Fruit fly (Drosophila melanogaster) whole organism, embryonic: ENCODE results near the gene CG15011.
A peak's percentile ranks its signal among the peaks of the same experiment; 100 is the strongest.

Source experiments
- ATbp ChIP-seq: fragments of 200-800 bp; sonication (Bioruptor generic); optimal IDR thresholded peaks from 2 replicates; lab custom pipeline; 2017; ENCODE audit warnings: missing biosample characterization, mild to moderate bottlenecking, missing genetic modification characterization, missing genetic modification reagents
- Antp ChIP-seq: fragments of 200-800 bp; sonication (Bioruptor generic); optimal IDR thresholded peaks from 3 replicates; lab custom pipeline; 2016; ENCODE audit warnings: missing biosample characterization, missing genetic modification characterization
- BtbVII ChIP-seq: fragments of 200-800 bp; sonication (Bioruptor generic); optimal IDR thresholded peaks from 3 replicates; lab custom pipeline; 2017; ENCODE audit warnings: missing biosample characterization, mild to moderate bottlenecking, missing genetic modification characterization
- CG10462 ChIP-seq: fragments of 200-800 bp; sonication (Bioruptor generic); optimal IDR thresholded peaks from 2 replicates; lab custom pipeline; 2016; ENCODE audit warnings: missing biosample characterization, missing genetic modification characterization
- CG10959 ChIP-seq: fragments of 200-800 bp; sonication (Bioruptor generic); IDR thresholded peaks from 2 replicates; pipeline ENCODE4 v1.3.6; 2022; ENCODE audit warnings: missing biosample characterization, missing genetic modification characterization
- CG12104 ChIP-seq: fragments of 200-800 bp; sonication (Bioruptor generic); optimal IDR thresholded peaks from 3 replicates; lab custom pipeline; 2016; ENCODE audit warnings: missing biosample characterization, missing genetic modification characterization
- CG12236 ChIP-seq: fragments of 200-800 bp; sonication (Bioruptor generic); optimal IDR thresholded peaks from 2 replicates; lab custom pipeline; 2016; ENCODE audit warnings: missing biosample characterization, missing genetic modification characterization
- CG1233 ChIP-seq: fragments of 200-800 bp; sonication (Bioruptor generic); optimal IDR thresholded peaks from 4 replicates; lab custom pipeline; 2018; ENCODE audit warnings: missing biosample characterization, mild to moderate bottlenecking, missing genetic modification characterization
- CG13894 ChIP-seq: fragments of 200-800 bp; sonication (Bioruptor generic); optimal IDR thresholded peaks from 3 replicates; lab custom pipeline; 2018; ENCODE audit warnings: missing biosample characterization, mild to moderate bottlenecking, missing genetic modification characterization, moderate library complexity
- CG15696 ChIP-seq: fragments of 200-800 bp; sonication (Bioruptor generic); optimal IDR thresholded peaks from 2 replicates; lab custom pipeline; 2019; ENCODE audit warnings: missing biosample characterization, mild to moderate bottlenecking, missing genetic modification characterization, moderate library complexity
- CG17361 ChIP-seq: fragments of 200-800 bp; sonication (Bioruptor generic); IDR thresholded peaks from 3 replicates; pipeline ENCODE4 v1.3.6; 2022; ENCODE audit warnings: missing biosample characterization, missing genetic modification characterization
- CG34422 ChIP-seq: fragments of 200-800 bp; sonication (Bioruptor generic); IDR thresholded peaks from 3 replicates; pipeline ENCODE4 v1.3.6; 2022; ENCODE audit warnings: missing biosample characterization, missing genetic modification characterization
- CG3995 ChIP-seq: fragments of 200-800 bp; sonication (Bioruptor generic); optimal IDR thresholded peaks from 3 replicates; lab custom pipeline; 2016; ENCODE audit warnings: missing biosample characterization, missing genetic modification characterization
- CG6689 ChIP-seq: fragments of 200-800 bp; sonication (Bioruptor generic); IDR thresholded peaks from 2 replicates; pipeline ENCODE4 v1.3.6; 2022; ENCODE audit warnings: missing biosample characterization, missing genetic modification characterization
- CG9727 ChIP-seq: fragments of 200-800 bp; sonication (Bioruptor generic); optimal IDR thresholded peaks from 3 replicates; lab custom pipeline; 2017; ENCODE audit warnings: missing biosample characterization, mild to moderate bottlenecking, missing genetic modification characterization
- CG9797 ChIP-seq: fragments of 200-800 bp; sonication (Bioruptor generic); optimal IDR thresholded peaks from 3 replicates; lab custom pipeline; 2018; ENCODE audit warnings: missing biosample characterization, mild to moderate bottlenecking, missing genetic modification characterization
- D19A ChIP-seq: fragments of 200-800 bp; optimal IDR thresholded peaks from 3 replicates; lab custom pipeline; 2019; ENCODE audit warnings: missing biosample characterization, mild to moderate bottlenecking, missing genetic modification characterization, moderate library complexity
- Deaf1 ChIP-seq: fragments of 200-800 bp; optimal IDR thresholded peaks from 3 replicates; lab custom pipeline; 2019; ENCODE audit warnings: missing biosample characterization, mild to moderate bottlenecking, missing genetic modification characterization, moderate library complexity
- Dip2 ChIP-seq: fragments of 200-800 bp; sonication (Bioruptor generic); IDR thresholded peaks from 2 replicates; pipeline ENCODE4 v1.3.6; 2022; ENCODE audit warnings: missing biosample characterization, missing genetic modification characterization
- Ets65A ChIP-seq: fragments of 200-800 bp; sonication (Bioruptor generic); peaks from one replicate; lab custom pipeline; 2016; ENCODE audit warnings: missing biosample characterization, missing genetic modification characterization
- Fer1 ChIP-seq: fragments of 200-800 bp; sonication (Bioruptor generic); optimal IDR thresholded peaks from 2 replicates; lab custom pipeline; 2017; ENCODE audit warnings: missing biosample characterization, mild to moderate bottlenecking, missing genetic modification characterization
- Gsc ChIP-seq: fragments of 200-800 bp; sonication (Bioruptor generic); IDR thresholded peaks from 2 replicates; pipeline ENCODE4 v1.3.6; 2022; ENCODE audit warnings: missing biosample characterization, missing genetic modification characterization
- HmgD ChIP-seq: fragments of 200-800 bp; sonication (Bioruptor generic); optimal IDR thresholded peaks from 3 replicates; lab custom pipeline; 2016; ENCODE audit warnings: missing biosample characterization, missing genetic modification characterization
- Mad ChIP-seq: fragments of 200-800 bp; sonication (Bioruptor generic); optimal IDR thresholded peaks from 2 replicates; lab custom pipeline; 2016; ENCODE audit warnings: missing biosample characterization, missing genetic modification characterization
- Med ChIP-seq: fragments of 200-800 bp; sonication (Bioruptor generic); peaks from one replicate; lab custom pipeline; 2016; ENCODE audit warnings: missing biosample characterization, missing genetic modification characterization, mild to moderate bottlenecking, inconsistent platforms, moderate library complexity
- Mes4 ChIP-seq: fragments of 200-800 bp; sonication (Bioruptor generic); optimal IDR thresholded peaks from 2 replicates; lab custom pipeline; 2016; ENCODE audit warnings: missing biosample characterization, missing genetic modification characterization
- Neu2 ChIP-seq: fragments of 200-800 bp; sonication (Bioruptor generic); optimal IDR thresholded peaks from 3 replicates; lab custom pipeline; 2016; ENCODE audit warnings: missing biosample characterization, missing genetic modification characterization, borderline replicate concordance
- Pdp1 ChIP-seq, 2 experiments: fragments of 200-800 bp; sonication (Bioruptor generic); optimal IDR thresholded peaks; 3 replicates each; lab custom pipeline; 2016; ENCODE audit warnings: missing biosample characterization in 2 of 2, missing genetic modification characterization in 2 of 2, mild to moderate bottlenecking in 1 of 2, moderate library complexity in 1 of 2
- Rx ChIP-seq: fragments of 200-800 bp; sonication (Bioruptor generic); IDR thresholded peaks from 2 replicates; pipeline ENCODE4 v1.3.6; 2022; ENCODE audit warnings: missing biosample characterization, missing genetic modification characterization
- Stat92E ChIP-seq, 3 experiments: fragments of >200 bp in 2 of 3; fragments of 200-800 bp in 1 of 3; sonication (Bioruptor generic) in 1 of 3; optimal IDR thresholded peaks; 2 replicates each; lab custom pipeline; 2017 to 2019; ENCODE audit warnings: missing biosample characterization in 3 of 3, missing genetic modification characterization in 3 of 3, mild to moderate bottlenecking in 1 of 3, moderate library complexity in 1 of 3
- Xbp1 ChIP-seq: fragments of 200-800 bp; sonication (Bioruptor generic); optimal IDR thresholded peaks from 3 replicates; lab custom pipeline; 2016; ENCODE audit warnings: missing biosample characterization, mild to moderate bottlenecking, missing genetic modification characterization
- ato ChIP-seq: fragments of 200-800 bp; sonication (Bioruptor generic); IDR thresholded peaks from 2 replicates; pipeline ENCODE4 v1.3.6; 2022; ENCODE audit warnings: missing biosample characterization, missing genetic modification characterization; ENCODE audit not compliant: partially characterized antibody
- bigmax ChIP-seq: fragments of 200-800 bp; sonication (Bioruptor generic); optimal IDR thresholded peaks from 2 replicates; lab custom pipeline; 2018; ENCODE audit warnings: missing biosample characterization, mild to moderate bottlenecking, missing genetic modification characterization
- corto ChIP-seq: fragments of 200-800 bp; sonication (Bioruptor generic); optimal IDR thresholded peaks from 2 replicates; lab custom pipeline; 2016; ENCODE audit warnings: missing biosample characterization, mild to moderate bottlenecking, missing genetic modification characterization, moderate library complexity
- croc ChIP-seq: fragments of 200-800 bp; sonication (Bioruptor generic); conservative IDR thresholded peaks from 3 replicates; pipeline ENCODE4 v1.3.6; 2022; ENCODE audit warnings: missing biosample characterization, missing genetic modification characterization
- da ChIP-seq: fragments of 200-800 bp; sonication (Bioruptor generic); optimal IDR thresholded peaks from 2 replicates; lab custom pipeline; 2016; ENCODE audit warnings: missing biosample characterization, missing genetic modification characterization
- dm ChIP-seq: fragments of 200-800 bp; sonication (Bioruptor generic); optimal IDR thresholded peaks from 3 replicates; lab custom pipeline; 2016; ENCODE audit warnings: missing biosample characterization, missing genetic modification characterization
- en ChIP-seq: fragments of 200-800 bp; sonication (Bioruptor generic); optimal IDR thresholded peaks from 2 replicates; lab custom pipeline; 2016; ENCODE audit warnings: missing biosample characterization, missing genetic modification characterization
- ftz-f1 ChIP-seq: fragments of 200-800 bp; sonication (Bioruptor generic); optimal IDR thresholded peaks from 2 replicates; lab custom pipeline; 2016; ENCODE audit warnings: missing biosample characterization, missing genetic modification characterization
- gce ChIP-seq: fragments of 200-800 bp; sonication (Bioruptor generic); IDR thresholded peaks from 3 replicates; pipeline ENCODE4 v1.3.6; 2022; ENCODE audit warnings: missing biosample characterization, missing genetic modification characterization
- gem ChIP-seq: fragments of 200-800 bp; sonication (Bioruptor generic); optimal IDR thresholded peaks from 2 replicates; lab custom pipeline; 2019; ENCODE audit warnings: missing biosample characterization, mild to moderate bottlenecking, missing genetic modification characterization, moderate library complexity
- h ChIP-seq: fragments of >200 bp; optimal IDR thresholded peaks from 2 replicates; lab custom pipeline; 2017
- lov ChIP-seq, 2 experiments: fragments of 200-800 bp in 1 of 2; fragments of >200 bp in 1 of 2; sonication (Bioruptor generic) in 1 of 2; IDR thresholded peaks in 1 of 2; optimal IDR thresholded peaks in 1 of 2; 2 replicates in 1 of 2; 3 replicates in 1 of 2; pipeline versions ENCODE4 v1.3.6 to Lab custom; 2017 to 2022; ENCODE audit warnings: missing biosample characterization in 1 of 2, missing genetic modification characterization in 1 of 2
- mam ChIP-seq: fragments of 200-800 bp; sonication (Bioruptor generic); optimal IDR thresholded peaks from 3 replicates; lab custom pipeline; 2016; ENCODE audit warnings: missing biosample characterization, missing genetic modification characterization
- run ChIP-seq: fragments of 200-800 bp; sonication (Bioruptor generic); optimal IDR thresholded peaks from 3 replicates; lab custom pipeline; 2018; ENCODE audit warnings: missing biosample characterization, mild to moderate bottlenecking, missing genetic modification characterization
- salm ChIP-seq: fragments of 200-800 bp; sonication (Bioruptor generic); optimal IDR thresholded peaks from 2 replicates; lab custom pipeline; 2018; ENCODE audit warnings: missing biosample characterization, mild to moderate bottlenecking, missing genetic modification characterization
- sens-2 ChIP-seq: fragments of 200-800 bp; sonication (Bioruptor generic); IDR thresholded peaks from 2 replicates; pipeline ENCODE4 v1.3.6; 2022; ENCODE audit warnings: missing biosample characterization, missing genetic modification characterization
- stwl ChIP-seq: fragments of 200-800 bp; sonication (Bioruptor generic); optimal IDR thresholded peaks from 3 replicates; lab custom pipeline; 2018; ENCODE audit warnings: missing biosample characterization, mild to moderate bottlenecking, missing genetic modification characterization, moderate library complexity
- zfh2 ChIP-seq: fragments of 200-800 bp; sonication (Bioruptor generic); optimal IDR thresholded peaks from 2 replicates; lab custom pipeline; 2016; ENCODE audit warnings: missing biosample characterization, missing genetic modification characterization

The CG15011 gene

DNA sequence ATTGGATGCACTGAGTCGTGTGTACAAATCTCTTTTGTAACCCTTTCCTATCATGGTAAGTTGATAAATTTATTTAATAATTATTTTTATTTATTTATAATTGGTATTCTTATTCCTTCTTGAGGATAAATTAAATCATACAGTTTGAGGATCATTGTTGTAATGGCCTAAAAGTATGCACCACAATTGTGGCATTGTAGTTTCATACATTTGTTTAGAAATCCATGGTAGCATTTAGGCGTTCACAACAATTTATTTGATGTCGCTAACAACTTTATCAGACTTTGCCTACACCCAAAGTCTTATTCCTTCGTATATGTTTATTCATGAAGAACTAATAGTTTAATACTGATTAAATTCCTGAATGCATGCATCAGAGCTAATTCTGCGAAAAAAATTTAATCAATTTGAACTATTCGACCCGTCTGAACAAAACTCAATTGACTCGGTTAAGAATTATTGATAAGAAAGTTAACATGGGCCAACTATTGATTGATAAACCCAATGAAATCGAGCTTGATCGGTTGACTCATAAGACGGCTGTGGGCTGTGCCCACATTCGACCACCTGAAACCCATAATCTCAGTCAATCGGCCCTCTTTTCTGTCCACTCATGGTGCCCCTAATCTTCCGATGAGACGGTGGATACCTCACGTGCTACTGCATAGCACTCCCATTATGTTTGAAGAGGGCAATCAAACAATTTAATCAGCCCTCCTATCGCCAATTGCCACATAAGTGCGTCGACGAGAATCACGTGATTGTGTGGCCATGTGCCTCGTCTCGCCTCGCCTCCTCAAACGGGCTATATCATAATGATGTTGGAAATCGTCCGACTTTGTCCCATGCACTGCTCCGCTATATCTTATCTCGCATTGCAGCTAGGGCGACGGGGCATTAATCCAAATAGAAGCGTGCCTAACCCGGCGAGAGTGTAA lies 39.4 kb downstream of the CG15011 start (continued):
- TF ChIP-seq ftz-f1 (GFP tag; lab: Kevin White, UChicago) (peak; percentile 10), run (tag; lab: Kevin White, UChicago) (no peak), en (GFP tag; lab: Kevin White, UChicago) (no peak), CG3995 (GFP tag; lab: Kevin White, UChicago) (no peak), CG13894 (no peak), Fer1 (GFP tag; lab: Kevin White, UChicago) (no peak), Mad (no peak), zfh2 (GFP tag; lab: Kevin White, UChicago) (no peak), gem (no peak), CG9727 (GFP tag; lab: Kevin White, UChicago) (peak; percentile 34), lov (optimal IDR thresholded peaks at IDR 0.05; lab: Kevin White, UChicago) (no peak), lov (GFP tag; IDR thresholded peaks at IDR 0.05; lab: Robert Waterston, UW) (no peak), Med (GFP tag; lab: Kevin White, UChicago) (peak; percentile 23), Mes4 (no peak), salm (no peak), gce (GFP tag; lab: Robert Waterston, UW) (no peak), corto (GFP tag; lab: Kevin White, UChicago) (no peak), CG6689 (GFP tag; lab: Robert Waterston, UW) (no peak), mam (GFP tag; lab: Kevin White, UChicago) (no peak), da (GFP tag; lab: Kevin White, UChicago) (no peak), stwl (tag; lab: Kevin White, UChicago) (peak; percentile 3), Deaf1 (tag; lab: Kevin White, UChicago) (peak; percentile 7), CG12236 (GFP tag; lab: Kevin White, UChicago) (no peak), sens-2 (GFP tag; lab: Robert Waterston, UW) (0 out of 2 replicates have a peak, but pooled peaks have one; percentile 11), CG1233 (GFP tag; lab: Kevin White, UChicago) (no peak), Stat92E (GFP tag; optimal IDR thresholded peaks at IDR 0.05; lab: Kevin White, UChicago) (no peak), ato (GFP tag; lab: Robert Waterston, UW) (no peak), h (lab: Kevin White, UChicago) (no peak), BtbVII (GFP tag; lab: Kevin White, UChicago) (peak; percentile 22), CG12104 (GFP tag; lab: Kevin White, UChicago) (no peak), Antp (no peak), CG9797 (GFP tag; lab: Kevin White, UChicago) (no peak), Dip2 (GFP tag; lab: Robert Waterston, UW) (no peak), HmgD (no peak), Xbp1 (GFP tag; lab: Kevin White, UChicago) (no peak), Gsc (GFP tag; lab: Robert Waterston, UW) (no peak), Rx (GFP tag; lab: Robert Waterston, UW) (no peak), CG17361 (GFP tag; lab: Robert Waterston, UW) (no peak), Pdp1 (GFP tag; optimal IDR thresholded peaks at IDR 0.05; lab: Kevin White, UChicago) (peak in 1 of 2 experiments; percentile 35), D19A (tag; lab: Kevin White, UChicago) (no peak), dm (GFP tag; lab: Kevin White, UChicago) (peak; percentile 15), CG10462 (no peak), CG34422 (GFP tag; lab: Robert Waterston, UW) (no peak), Neu2 (GFP tag; lab: Kevin White, UChicago) (no peak), ATbp (GFP tag; lab: Kevin White, UChicago) (peak; percentile 14), Ets65A (GFP tag; lab: Kevin White, UChicago) (no peak), CG15696 (tag; lab: Kevin White, UChicago) (no peak), CG10959 (GFP tag; lab: Robert Waterston, UW) (no peak), croc (GFP tag; lab: Robert Waterston, UW) (no peak), bigmax (GFP tag; lab: Kevin White, UChicago) (no peak)
